Worm (Caenorhabditis elegans): Measurements from ENCODE around the gene pah-1.

ce11 chrII:8763367-8763766 is 3.4 kb downstream of the pah-1 start:
- no peak for TF ChIP-seq lin-13 (tag; optimal IDR thresholded peaks at IDR 0.05)
- no peak for TF ChIP-seq elt-3 (tag; optimal IDR thresholded peaks at IDR 0.05)
- no peak for TF ChIP-seq ces-1 (GFP tag; optimal IDR thresholded peaks at IDR 0.05)
- TF ChIP-seq nhr-28 (tag; optimal IDR thresholded peaks at IDR 0.05) = no peak
- no peak for TF ChIP-seq nhr-76 (tag; optimal IDR thresholded peaks at IDR 0.05)
- no peak for TF ChIP-seq sem-2 (GFP tag; optimal IDR thresholded peaks at IDR 0.05)
- no peak for TF ChIP-seq ztf-11 (tag; optimal IDR thresholded peaks at IDR 0.05)
- TF ChIP-seq snpc-4 (tag; optimal IDR thresholded peaks at IDR 0.05) = no peak
- no peak for TF ChIP-seq nhr-12 (tag; optimal IDR thresholded peaks at IDR 0.05)
- TF ChIP-seq lin-32 (GFP tag; optimal IDR thresholded peaks at IDR 0.05) = no peak
- no peak for TF ChIP-seq ceh-43 (GFP tag; optimal IDR thresholded peaks at IDR 0.05)
- TF ChIP-seq pha-4 (tag; optimal IDR thresholded peaks at IDR 0.05) = no peak
- TF ChIP-seq blmp-1 (tag; optimal IDR thresholded peaks at IDR 0.05) = no peak
- no peak for TF ChIP-seq sptf-1 (tag; optimal IDR thresholded peaks at IDR 0.05)
